Worm (Caenorhabditis elegans) whole organism, L4/young adult: ENCODE measurements around the gene ric-7.

Source experiments
- dao-5 ChIP-seq: sonication (generic microtip); optimal IDR thresholded peaks from 2 replicates; lab custom pipeline; 2016; ENCODE audit warnings: missing genotype, missing genetic modification characterization, moderate library complexity, missing compliant biosample characterization
- him-1 ChIP-seq: sonication (generic microtip); optimal IDR thresholded peaks from 2 replicates; lab custom pipeline; 2016; ENCODE audit warnings: missing genotype, missing genetic modification reagents, missing genetic modification characterization, missing compliant biosample characterization

ce11 chrV:13984828-13985227 is 20.9 kb downstream of the ric-7 start, which contains the start of gene end-1:
- TF ChIP-seq him-1 (tag; lab: Kevin White, UChicago): no peak
- no peak for TF ChIP-seq dao-5
